Worm (Caenorhabditis elegans) whole organism, late embryonic: ENCODE measurements around the gene col-151.

Experiments
- C08G9.2 ChIP-seq: sonication (generic microtip); optimal IDR thresholded peaks from 2 replicates; lab custom pipeline; 2016; ENCODE audit warnings: mild to moderate bottlenecking, missing genetic modification characterization, moderate library complexity, missing compliant biosample characterization
- K02D7.2 ChIP-seq: sonication (generic microtip); optimal IDR thresholded peaks from 2 replicates; lab custom pipeline; 2017; ENCODE audit warnings: mild to moderate bottlenecking, missing genetic modification characterization, missing compliant biosample characterization
- Y22D7AL.16 ChIP-seq: sonication (generic microtip); optimal IDR thresholded peaks from 2 replicates; lab custom pipeline; 2016; ENCODE audit warnings: missing genetic modification characterization, missing compliant biosample characterization
- ama-1 ChIP-seq: fragments of 150-350 bp; optimal IDR thresholded peaks from 2 replicates; lab custom pipeline; 2014
- ceh-14 ChIP-seq: sonication (generic microtip); optimal IDR thresholded peaks from 2 replicates; lab custom pipeline; 2016; ENCODE audit warnings: missing genotype, missing genetic modification characterization, missing compliant biosample characterization
- ceh-18 ChIP-seq: sonication (generic microtip); optimal IDR thresholded peaks from 2 replicates; lab custom pipeline; 2016; ENCODE audit warnings: missing genetic modification characterization, missing compliant biosample characterization
- ceh-2 ChIP-seq: sonication (generic microtip); optimal IDR thresholded peaks from 2 replicates; lab custom pipeline; 2016; ENCODE audit warnings: missing genotype, missing genetic modification characterization, missing compliant biosample characterization
- ceh-22 ChIP-seq: sonication (generic microtip); optimal IDR thresholded peaks from 2 replicates; lab custom pipeline; 2017; ENCODE audit warnings: missing biosample characterization, missing genetic modification characterization
- ceh-31 ChIP-seq: sonication (generic microtip); optimal IDR thresholded peaks from 2 replicates; lab custom pipeline; 2016; ENCODE audit warnings: missing genetic modification characterization, missing compliant biosample characterization
- ceh-9 ChIP-seq: sonication (generic microtip); optimal IDR thresholded peaks from 2 replicates; lab custom pipeline; 2016; ENCODE audit warnings: mild to moderate bottlenecking, missing genetic modification characterization, inconsistent platforms, missing compliant biosample characterization
- dmd-4 ChIP-seq: sonication (generic microtip); optimal IDR thresholded peaks from 2 replicates; lab custom pipeline; 2016; ENCODE audit warnings: borderline replicate concordance, missing genetic modification characterization, missing compliant biosample characterization
- dve-1 ChIP-seq: sonication (generic microtip); optimal IDR thresholded peaks from 2 replicates; lab custom pipeline; 2017; ENCODE audit warnings: antibody characterized with exemption, mild to moderate bottlenecking, missing genetic modification characterization, missing compliant biosample characterization
- eyg-1 ChIP-seq: sonication (generic microtip); optimal IDR thresholded peaks from 2 replicates; lab custom pipeline; 2016; ENCODE audit warnings: missing genotype, missing genetic modification characterization, missing compliant biosample characterization
- fax-1 ChIP-seq: sonication (generic microtip); optimal IDR thresholded peaks from 2 replicates; lab custom pipeline; 2016; ENCODE audit warnings: missing genotype, missing genetic modification characterization, missing compliant biosample characterization
- fkh-10 ChIP-seq: fragments of 150-350 bp; optimal IDR thresholded peaks from 2 replicates; lab custom pipeline; 2014; ENCODE audit warnings: missing biosample characterization, missing genetic modification reagents, missing genetic modification characterization
- fkh-6 ChIP-seq: sonication (generic microtip); optimal IDR thresholded peaks from 2 replicates; lab custom pipeline; 2016; ENCODE audit warnings: missing genetic modification characterization, missing compliant biosample characterization
- gmeb-2 ChIP-seq: sonication (generic microtip); optimal IDR thresholded peaks from 2 replicates; lab custom pipeline; 2016; ENCODE audit warnings: missing genetic modification characterization, inconsistent platforms, missing compliant biosample characterization
- hlh-30 ChIP-seq: sonication (generic microtip); optimal IDR thresholded peaks from 2 replicates; lab custom pipeline; 2017; ENCODE audit warnings: antibody characterized with exemption, missing genetic modification characterization, missing compliant biosample characterization; ENCODE audit not compliant: insufficient read depth
- hlh-6 ChIP-seq: sonication (generic microtip); optimal IDR thresholded peaks from 2 replicates; lab custom pipeline; 2016; ENCODE audit warnings: missing genotype, missing genetic modification characterization, missing compliant biosample characterization
- lin-11 ChIP-seq: fragments of 200-800 bp; sonication (Bioruptor generic); optimal IDR thresholded peaks from 2 replicates; lab custom pipeline; 2018; ENCODE audit warnings: mild to moderate bottlenecking, missing genetic modification characterization, missing compliant biosample characterization
- mec-3 ChIP-seq: sonication (generic microtip); optimal IDR thresholded peaks from 2 replicates; lab custom pipeline; 2016; ENCODE audit warnings: borderline replicate concordance, missing genetic modification characterization, missing compliant biosample characterization
- nfya-1 ChIP-seq: sonication (generic microtip); optimal IDR thresholded peaks from 2 replicates; lab custom pipeline; 2017; ENCODE audit warnings: missing genetic modification characterization, mild to moderate bottlenecking, missing compliant biosample characterization, antibody characterized with exemption, moderate library complexity
- nhr-232 ChIP-seq: sonication (generic microtip); optimal IDR thresholded peaks from 2 replicates; lab custom pipeline; 2016; ENCODE audit warnings: missing genetic modification characterization, missing compliant biosample characterization
- odd-2 ChIP-seq: sonication (generic microtip); optimal IDR thresholded peaks from 2 replicates; lab custom pipeline; 2017; ENCODE audit warnings: antibody characterized with exemption, mild to moderate bottlenecking, missing genetic modification characterization, missing compliant biosample characterization
- pha-4 ChIP-seq: fragments of 150-350 bp; optimal IDR thresholded peaks from 2 replicates; lab custom pipeline; 2018; ENCODE audit warnings: missing biosample characterization, missing genetic modification reagents, missing genetic modification characterization
- pqm-1 ChIP-seq: sonication (generic microtip); optimal IDR thresholded peaks from 2 replicates; lab custom pipeline; 2016; ENCODE audit warnings: missing genetic modification characterization, missing compliant biosample characterization
- pros-1 ChIP-seq: fragments of 150-350 bp; optimal IDR thresholded peaks from 2 replicates; lab custom pipeline; 2014; ENCODE audit warnings: missing biosample characterization, missing genetic modification reagents, missing genetic modification characterization
- rnt-1 ChIP-seq: sonication (generic microtip); optimal IDR thresholded peaks from 2 replicates; lab custom pipeline; 2016; ENCODE audit warnings: missing genetic modification characterization, missing compliant biosample characterization
- sdc-2 ChIP-seq: sonication (generic microtip); optimal IDR thresholded peaks from 2 replicates; lab custom pipeline; 2016; ENCODE audit warnings: missing genotype, missing genetic modification characterization, missing compliant biosample characterization
- sox-2 ChIP-seq: fragments of 200-800 bp; sonication (Bioruptor generic); IDR thresholded peaks from 2 replicates; pipeline ENCODE4 v1.3.6; 2022; ENCODE audit warnings: missing genetic modification reagents, missing genetic modification characterization, missing compliant biosample characterization
- sox-4 ChIP-seq: sonication (generic microtip); optimal IDR thresholded peaks from 2 replicates; lab custom pipeline; 2017; ENCODE audit warnings: mild to moderate bottlenecking, missing genetic modification characterization, inconsistent platforms, missing compliant biosample characterization
- syd-9 ChIP-seq: sonication (generic microtip); optimal IDR thresholded peaks from 2 replicates; lab custom pipeline; 2016; ENCODE audit warnings: mild to moderate bottlenecking, missing genetic modification characterization, moderate library complexity, missing compliant biosample characterization
- tbx-2 ChIP-seq: sonication (generic microtip); optimal IDR thresholded peaks from 2 replicates; lab custom pipeline; 2016; ENCODE audit warnings: missing genetic modification characterization, missing compliant biosample characterization
- tbx-7 ChIP-seq: sonication (generic microtip); optimal IDR thresholded peaks from 2 replicates; lab custom pipeline; 2016; ENCODE audit warnings: missing genotype, missing genetic modification characterization, missing compliant biosample characterization
- ttx-3 ChIP-seq: sonication (generic microtip); optimal IDR thresholded peaks from 2 replicates; lab custom pipeline; 2016; ENCODE audit warnings: missing genetic modification reagents, missing genetic modification characterization, missing compliant biosample characterization
- unc-42 ChIP-seq: sonication (generic microtip); optimal IDR thresholded peaks from 2 replicates; lab custom pipeline; 2016; ENCODE audit warnings: missing genotype, missing genetic modification characterization, missing compliant biosample characterization
- unc-55 ChIP-seq: sonication (generic microtip); optimal IDR thresholded peaks from 2 replicates; lab custom pipeline; 2017; ENCODE audit warnings: missing biosample characterization, missing genetic modification reagents, missing genetic modification characterization
- unc-86 ChIP-seq: sonication (generic microtip); optimal IDR thresholded peaks from 2 replicates; lab custom pipeline; 2016; ENCODE audit warnings: missing genetic modification characterization, missing compliant biosample characterization
- ztf-16 ChIP-seq: sonication (generic microtip); optimal IDR thresholded peaks from 2 replicates; lab custom pipeline; 2017; ENCODE audit warnings: missing genetic modification characterization, missing compliant biosample characterization

col-151 gene

ce11 chrV:10355773-10356335, 39.2 kb downstream of the col-151 start, which contains the start of gene sluh-7 (continued):
- TF ChIP-seq ceh-22 (no peak), unc-55 (GFP tag; lab: Kevin White, UChicago) (no peak), ceh-2 (peak; percentile 96), dve-1 (tag; lab: Kevin White, UChicago) (no peak), hlh-30 (tag; lab: Kevin White, UChicago) (no peak), pqm-1 (tag; lab: Kevin White, UChicago) (no peak), unc-42 (peak; percentile 11), rnt-1 (peak; percentile 79), unc-86 (tag; lab: Kevin White, UChicago) (peak; percentile 68), nfya-1 (peak; percentile 50), pha-4 (tag; lab: Kevin White, UChicago) (no peak), sox-4 (tag; lab: Kevin White, UChicago) (no peak), mec-3 (tag; lab: Kevin White, UChicago) (peak; percentile 81), ceh-9 (tag; lab: Kevin White, UChicago) (no peak), ceh-14 (tag; lab: Kevin White, UChicago) (peak; percentile 73), sox-2 (GFP tag; lab: Robert Waterston, UW) (no peak), odd-2 (tag; lab: Kevin White, UChicago) (no peak), sdc-2 (tag; lab: Kevin White, UChicago) (peak; percentile 36), fkh-10 (GFP tag; lab: Kevin White, UChicago) (no peak), ama-1 (lab: Kevin White, UChicago) (no peak), ceh-18 (peak; percentile 32), lin-11 (no peak), tbx-2 (peak; percentile 95), ztf-16 (tag; lab: Kevin White, UChicago) (peak; percentile 37), fax-1 (peak; percentile 74), eyg-1 (peak; percentile 19), gmeb-2 (tag; lab: Kevin White, UChicago) (no peak), ceh-31 (peak; percentile 96), K02D7.2 (tag; lab: Kevin White, UChicago) (no peak), Y22D7AL.16 (no peak), dmd-4 (tag; lab: Kevin White, UChicago) (no peak), hlh-6 (tag; lab: Kevin White, UChicago) (no peak), pros-1 (no peak), ttx-3 (peak; percentile 44), fkh-6 (tag; lab: Kevin White, UChicago) (peak; percentile 79), C08G9.2 (tag; lab: Kevin White, UChicago) (peak; percentile 98), syd-9 (no peak)

- TF ChIP-seq dve-1 (tag; lab: Kevin White, UChicago) (no peak), eyg-1 (no peak), tbx-7 (tag; lab: Kevin White, UChicago) (peak; percentile 8), nfya-1 (peak; percentile 58), unc-42 (peak; percentile 7), tbx-2 (peak; percentile 15), ceh-31 (peak; percentile 48), ttx-3 (no peak), nhr-232 (tag; lab: Kevin White, UChicago) (no peak)
Observed at ce11 chrV:10352928-10353427, 42.0 kb downstream of the col-151 start, which contains the start of gene nol-56. TSS of gene nol-56 (minus strand) at chrV:10352978.

- TF ChIP-seq hlh-30 (tag; lab: Kevin White, UChicago) (no peak), unc-86 (tag; lab: Kevin White, UChicago) (no peak), dmd-4 (tag; lab: Kevin White, UChicago) (no peak)
Observed at ce11 chrV:10350054-10350453, 45.0 kb downstream of the col-151 start, which contains the start of gene K07C5.9. TSS of gene K07C5.9 (minus strand) at chrV:10350154.
